Worm (Caenorhabditis elegans) whole organism, mixed stage, embryonic: ENCODE measurements around the gene B0554.1.

Experiments
- flh-1 ChIP-seq: fragments of 200-800 bp; sonication (Bioruptor generic); optimal IDR thresholded peaks from 2 replicates; lab custom pipeline; 2018; ENCODE audit warnings: mild to moderate bottlenecking, missing genetic modification characterization, moderate library complexity, missing compliant biosample characterization
- ham-2 ChIP-seq: fragments of 200-800 bp; sonication (Bioruptor generic); optimal IDR thresholded peaks from 2 replicates; lab custom pipeline; 2018; ENCODE audit warnings: mild to moderate bottlenecking, missing genetic modification characterization, missing compliant biosample characterization
- lin-32 ChIP-seq: fragments of 200-800 bp; sonication (Bioruptor generic); optimal IDR thresholded peaks from 2 replicates; lab custom pipeline; 2018; ENCODE audit warnings: mild to moderate bottlenecking, missing genetic modification characterization, missing compliant biosample characterization
- lsy-2 ChIP-seq: fragments of 150-350 bp; optimal IDR thresholded peaks from 2 replicates; lab custom pipeline; 2014; ENCODE audit warnings: missing biosample characterization, missing genetic modification characterization
- mab-5 ChIP-seq: fragments of 150-350 bp; optimal IDR thresholded peaks from 2 replicates; lab custom pipeline; 2014; ENCODE audit warnings: missing biosample characterization, missing genetic modification characterization
- nhr-12 ChIP-seq: fragments of 150-350 bp; optimal IDR thresholded peaks from 2 replicates; lab custom pipeline; 2014; ENCODE audit warnings: missing biosample characterization, missing genetic modification characterization
- nhr-76 ChIP-seq: sonication (generic microtip); optimal IDR thresholded peaks from 2 replicates; lab custom pipeline; 2017; ENCODE audit warnings: missing biosample characterization, missing genetic modification characterization
- pha-4 ChIP-seq: fragments of 150-350 bp; optimal IDR thresholded peaks from 2 replicates; lab custom pipeline; 2018; ENCODE audit warnings: missing biosample characterization, missing genetic modification reagents, missing genetic modification characterization
- sptf-1 ChIP-seq: sonication (generic microtip); optimal IDR thresholded peaks from 2 replicates; lab custom pipeline; 2017; ENCODE audit warnings: mild to moderate bottlenecking, missing genetic modification characterization, moderate library complexity, missing compliant biosample characterization
- unc-62 ChIP-seq: fragments of 150-350 bp; optimal IDR thresholded peaks from 2 replicates; lab custom pipeline; 2014; ENCODE audit warnings: missing biosample characterization, missing genetic modification reagents, missing genetic modification characterization
- zip-8 ChIP-seq: fragments of 150-350 bp; optimal IDR thresholded peaks from 2 replicates; lab custom pipeline; 2014; ENCODE audit warnings: missing biosample characterization, missing genetic modification characterization

- TF ChIP-seq ham-2 (GFP tag; lab: Kevin White, UChicago) (no peak), mab-5 (tag; lab: Kevin White, UChicago) (no peak), lsy-2 (tag; lab: Kevin White, UChicago) (no peak), nhr-12 (tag; lab: Kevin White, UChicago) (no peak), flh-1 (GFP tag; lab: Kevin White, UChicago) (no peak), zip-8 (tag; lab: Kevin White, UChicago) (no peak), lin-32 (GFP tag; lab: Kevin White, UChicago) (no peak), unc-62 (no peak), sptf-1 (tag; lab: Kevin White, UChicago) (no peak), pha-4 (tag; lab: Kevin White, UChicago) (no peak), nhr-76 (no peak)
Observed at ce11 chrV:457839-458238, 19.6 kb downstream of the B0554.1 start.
